Worm (Caenorhabditis elegans) whole organism, L4 larva: ENCODE measurements around the gene C54C6.11.

Experiments
- F10B5.3 ChIP-seq: sonication (generic microtip); optimal IDR thresholded peaks from 2 replicates; lab custom pipeline; 2016; ENCODE audit warnings: mild to moderate bottlenecking, missing genetic modification characterization, missing compliant biosample characterization
- F37D6.2 ChIP-seq: sonication (generic microtip); optimal IDR thresholded peaks from 2 replicates; lab custom pipeline; 2016; ENCODE audit warnings: mild to moderate bottlenecking, missing genetic modification characterization, missing compliant biosample characterization
- F44E2.7 ChIP-seq: fragments of 200-800 bp; sonication (Bioruptor generic); IDR thresholded peaks from 2 replicates; pipeline ENCODE4 v2.1.2; 2022; ENCODE audit warnings: missing genetic modification characterization, missing compliant biosample characterization
- Y48G9A.11 ChIP-seq: fragments of 200-800 bp; sonication (Bioruptor generic); IDR thresholded peaks from 2 replicates; pipeline ENCODE4 v1.3.6; 2022; ENCODE audit warnings: missing genetic modification reagents, missing genetic modification characterization, missing compliant biosample characterization
- ZK337.2 ChIP-seq: fragments of 200-800 bp; sonication (Bioruptor generic); IDR thresholded peaks from 2 replicates; pipeline ENCODE4 v1.3.6; 2022; ENCODE audit warnings: missing genetic modification reagents, missing genetic modification characterization, missing compliant biosample characterization
- ama-1 ChIP-seq: fragments of 150-350 bp; optimal IDR thresholded peaks from 2 replicates; lab custom pipeline; 2014; ENCODE audit warnings: inconsistent platforms, mixed read lengths
- arid-1 ChIP-seq: fragments of 200-800 bp; sonication (Bioruptor generic); conservative IDR thresholded peaks from 2 replicates; pipeline ENCODE4 v1.3.6; 2022; ENCODE audit warnings: missing genetic modification reagents, missing genetic modification characterization, missing compliant biosample characterization
- ceh-20 ChIP-seq: fragments of 200-800 bp; sonication (Bioruptor generic); IDR thresholded peaks from 2 replicates; pipeline ENCODE4 v1.3.6; 2022; ENCODE audit warnings: missing genetic modification reagents, missing genetic modification characterization, missing compliant biosample characterization
- ceh-62 ChIP-seq: sonication (generic microtip); optimal IDR thresholded peaks from 2 replicates; lab custom pipeline; 2017; ENCODE audit warnings: missing biosample characterization, missing genetic modification characterization
- ctbp-1 ChIP-seq: fragments of 200-800 bp; sonication (Bioruptor generic); IDR thresholded peaks from 2 replicates; pipeline ENCODE4 v1.3.6; 2022; ENCODE audit warnings: missing genetic modification reagents, missing genetic modification characterization, missing compliant biosample characterization
- daf-16 ChIP-seq, 3 experiments: sonication (generic microtip); optimal IDR thresholded peaks; 2 replicates each; lab custom pipeline; 2016 to 2017; ENCODE audit warnings: missing genetic modification characterization in 3 of 3, missing genetic modification reagents in 3 of 3, mild to moderate bottlenecking in 2 of 3, missing compliant biosample characterization in 2 of 3, missing biosample characterization in 1 of 3, moderate library complexity in 1 of 3
- egl-27 ChIP-seq: sonication (generic microtip); optimal IDR thresholded peaks from 3 replicates; lab custom pipeline; 2017; ENCODE audit warnings: missing biosample characterization, missing genetic modification reagents, missing genetic modification characterization
- egl-43 ChIP-seq: fragments of 200-800 bp; sonication (Bioruptor generic); IDR thresholded peaks from 2 replicates; pipeline ENCODE4 v1.3.6; 2022; ENCODE audit warnings: missing genetic modification reagents, missing genetic modification characterization, missing compliant biosample characterization
- fkh-10 ChIP-seq: fragments of 150-350 bp; optimal IDR thresholded peaks from 2 replicates; lab custom pipeline; 2014; ENCODE audit warnings: missing biosample characterization, missing genetic modification reagents, missing genetic modification characterization
- hif-1 ChIP-seq, 2 experiments: sonication (generic microtip); optimal IDR thresholded peaks; 2 replicates each; lab custom pipeline; 2016 to 2017; ENCODE audit warnings: missing compliant biosample characterization in 2 of 2, missing genetic modification characterization in 2 of 2, missing genetic modification reagents in 2 of 2, missing genotype in 2 of 2, mild to moderate bottlenecking in 1 of 2
- hlh-30 ChIP-seq: sonication (generic microtip); optimal IDR thresholded peaks from 2 replicates; lab custom pipeline; 2017; ENCODE audit warnings: antibody characterized with exemption, mild to moderate bottlenecking, missing genetic modification characterization, missing compliant biosample characterization; ENCODE audit not compliant: insufficient read depth
- hmg-1.1 ChIP-seq: fragments of 200-800 bp; sonication (Bioruptor generic); IDR thresholded peaks from 2 replicates; pipeline ENCODE4 v1.3.6; 2022; ENCODE audit warnings: missing genetic modification reagents, missing genetic modification characterization, missing compliant biosample characterization
- lin-1 ChIP-seq: fragments of 200-800 bp; sonication (Bioruptor generic); IDR thresholded peaks from 2 replicates; pipeline ENCODE4 v1.3.6; 2022; ENCODE audit warnings: missing genetic modification reagents, missing genetic modification characterization, missing compliant biosample characterization
- lin-13 ChIP-seq: fragments of 150-350 bp; optimal IDR thresholded peaks from 2 replicates; lab custom pipeline; 2014; ENCODE audit warnings: missing biosample characterization, missing genetic modification reagents, missing genetic modification characterization
- lin-15B ChIP-seq: fragments of 150-350 bp; sonication (generic microtip); optimal IDR thresholded peaks from 3 replicates; lab custom pipeline; 2014; ENCODE audit warnings: missing biosample characterization, missing genetic modification characterization
- madf-5 ChIP-seq, 2 experiments: fragments of 200-800 bp; sonication (Bioruptor generic); IDR thresholded peaks; 2 replicates each; pipeline ENCODE4 v1.3.6; 2022; ENCODE audit warnings: missing compliant biosample characterization in 2 of 2, missing genetic modification characterization in 2 of 2
- mep-1 ChIP-seq: fragments of 150-350 bp; sonication (generic microtip); optimal IDR thresholded peaks from 3 replicates; lab custom pipeline; 2014; ENCODE audit warnings: missing biosample characterization, missing genetic modification characterization
- nhr-10 ChIP-seq: fragments of 150-350 bp; optimal IDR thresholded peaks from 2 replicates; lab custom pipeline; 2014; ENCODE audit warnings: missing biosample characterization, missing genetic modification characterization
- nhr-102 ChIP-seq: sonication (generic microtip); optimal IDR thresholded peaks from 2 replicates; lab custom pipeline; 2016; ENCODE audit warnings: mild to moderate bottlenecking, missing genetic modification characterization, moderate library complexity, missing compliant biosample characterization
- nhr-41 ChIP-seq: fragments of 200-800 bp; sonication (Bioruptor generic); IDR thresholded peaks from 2 replicates; pipeline ENCODE4 v1.3.6; 2022; ENCODE audit warnings: missing genetic modification reagents, missing genetic modification characterization, missing compliant biosample characterization
- nhr-48 ChIP-seq: sonication (generic microtip); optimal IDR thresholded peaks from 2 replicates; lab custom pipeline; 2016; ENCODE audit warnings: mild to moderate bottlenecking, missing genetic modification characterization, missing compliant biosample characterization
- nhr-77 ChIP-seq: fragments of 150-350 bp; optimal IDR thresholded peaks from 2 replicates; lab custom pipeline; 2014; ENCODE audit warnings: missing biosample characterization, missing genetic modification characterization
- php-3 ChIP-seq: fragments of 200-800 bp; sonication (Bioruptor generic); IDR thresholded peaks from 2 replicates; pipeline ENCODE4 v1.3.6; 2022; ENCODE audit warnings: missing genetic modification reagents, missing genetic modification characterization, missing compliant biosample characterization
- rbr-2 ChIP-seq: sonication (generic microtip); optimal IDR thresholded peaks from 2 replicates; lab custom pipeline; 2016; ENCODE audit warnings: missing genotype, missing genetic modification characterization, missing compliant biosample characterization
- set-16 ChIP-seq: fragments of 200-800 bp; sonication (Bioruptor generic); IDR thresholded peaks from 2 replicates; pipeline ENCODE4 v1.3.6; 2022; ENCODE audit warnings: missing genetic modification reagents, missing genetic modification characterization, missing compliant biosample characterization
- skn-1 ChIP-seq: fragments of 150-350 bp; optimal IDR thresholded peaks from 2 replicates; lab custom pipeline; 2014; ENCODE audit warnings: missing biosample characterization, missing genetic modification characterization
- snpc-1.2 ChIP-seq: fragments of 200-800 bp; sonication (Bioruptor generic); IDR thresholded peaks from 2 replicates; pipeline ENCODE4 v1.3.6; 2022; ENCODE audit warnings: missing genetic modification reagents, missing genetic modification characterization, missing compliant biosample characterization
- snpc-4 ChIP-seq: fragments of 150-350 bp; optimal IDR thresholded peaks from 2 replicates; lab custom pipeline; 2014; ENCODE audit warnings: missing biosample characterization, missing genetic modification characterization
- tra-1 ChIP-seq: fragments of 200-800 bp; sonication (Bioruptor generic); IDR thresholded peaks from 2 replicates; pipeline ENCODE4 v1.3.6; 2022; ENCODE audit warnings: missing genetic modification reagents, missing genetic modification characterization, missing compliant biosample characterization
- unc-130 ChIP-seq: sonication (generic microtip); optimal IDR thresholded peaks from 2 replicates; lab custom pipeline; 2016; ENCODE audit warnings: missing genetic modification reagents, missing genetic modification characterization, missing compliant biosample characterization
- unc-39 ChIP-seq: sonication (generic microtip); optimal IDR thresholded peaks from 2 replicates; lab custom pipeline; 2017; ENCODE audit warnings: missing biosample characterization, missing genetic modification characterization
- unc-62 ChIP-seq, 3 experiments: fragments of 150-350 bp in 1 of 3; sonication (generic microtip); optimal IDR thresholded peaks in 2 of 3; peaks in 1 of 3; 1 replicate in 1 of 3; 2 replicates in 2 of 3; lab custom pipeline; 2014 to 2017; ENCODE audit warnings: missing biosample characterization in 3 of 3, missing genetic modification characterization in 3 of 3, missing genetic modification reagents in 3 of 3, missing genotype in 1 of 3
- vab-7 ChIP-seq: fragments of 200-800 bp; sonication (Bioruptor generic); IDR thresholded peaks from 2 replicates; pipeline ENCODE4 v1.3.6; 2022; ENCODE audit warnings: missing genetic modification reagents, missing genetic modification characterization, missing compliant biosample characterization
- zfp-2 ChIP-seq: sonication (generic microtip); optimal IDR thresholded peaks from 2 replicates; lab custom pipeline; 2016; ENCODE audit warnings: mild to moderate bottlenecking, missing genetic modification characterization, missing compliant biosample characterization
- zfp-3 ChIP-seq: fragments of 200-800 bp; sonication (Bioruptor generic); conservative IDR thresholded peaks from 2 replicates; pipeline ENCODE4 v1.3.6; 2022; ENCODE audit warnings: missing genetic modification reagents, missing genetic modification characterization, missing compliant biosample characterization
- zip-11 ChIP-seq: fragments of 200-800 bp; sonication (Bioruptor generic); IDR thresholded peaks from 2 replicates; pipeline ENCODE4 v1.3.6; 2022; ENCODE audit warnings: missing genetic modification characterization, missing compliant biosample characterization
- zip-2 ChIP-seq: fragments of 150-350 bp; optimal IDR thresholded peaks from 2 replicates; lab custom pipeline; 2014; ENCODE audit warnings: missing biosample characterization, missing genetic modification characterization

The C54C6.11 gene

DNA sequence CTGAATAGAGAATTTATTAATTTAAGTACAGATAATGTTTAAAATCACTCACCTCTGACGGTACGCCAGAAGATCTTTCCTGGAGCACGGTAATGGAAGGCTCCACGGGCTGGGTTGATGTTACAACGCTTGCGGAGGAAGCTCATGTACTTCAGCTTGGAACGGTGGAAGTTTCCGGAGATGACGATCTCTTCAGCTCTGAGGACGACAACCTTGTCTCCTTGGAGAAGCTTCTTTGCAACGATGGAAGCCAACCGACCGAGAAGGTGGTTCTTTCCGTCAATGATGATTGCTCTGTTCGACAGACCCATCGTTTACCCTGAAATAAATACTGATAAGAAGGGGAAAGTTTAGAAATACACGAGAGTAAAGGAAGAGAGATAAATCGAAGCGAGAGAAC lies 44.8 kb upstream of the C54C6.11 start, which contains the start of gene rpl-16:
Gene rpl-16, minus strand, starts transcription at position 319 of the 400 bp plus-strand sequence.
- TF ChIP-seq madf-5 (GFP tag; IDR thresholded peaks at IDR 0.05; lab: Robert Waterston, UW) = 0 out of 4 replicates have a peak, but pooled peaks of 1 of the 2 experiments have one; percentile 23
- no peak for TF ChIP-seq nhr-102 (tag; lab: Kevin White, UChicago)
- no peak for TF ChIP-seq rbr-2
- no peak for TF ChIP-seq nhr-41 (GFP tag; lab: Robert Waterston, UW)
- TF ChIP-seq Y48G9A.11 (GFP tag; lab: Robert Waterston, UW) = no peak
- TF ChIP-seq mep-1 (tag; lab: Kevin White, UChicago) = no peak
- TF ChIP-seq ama-1 (lab: Kevin White, UChicago) = no peak
- no peak for TF ChIP-seq egl-43 (GFP tag; lab: Robert Waterston, UW)
- TF ChIP-seq zfp-3 (GFP tag; lab: Robert Waterston, UW) = no peak
- TF ChIP-seq ZK337.2 (GFP tag; lab: Robert Waterston, UW) = 0 out of 2 replicates have a peak, but pooled peaks have one; percentile 4
- no peak for TF ChIP-seq F37D6.2 (tag; lab: Kevin White, UChicago)
- TF ChIP-seq skn-1 (tag; lab: Kevin White, UChicago) = no peak
- TF ChIP-seq arid-1 (GFP tag; lab: Robert Waterston, UW) = no peak
- no peak for TF ChIP-seq lin-15B (tag; lab: Kevin White, UChicago)
- no peak for TF ChIP-seq daf-16 (GFP tag; optimal IDR thresholded peaks at IDR 0.05; lab: Kevin White, UChicago)
- no peak for TF ChIP-seq daf-16 (tag; optimal IDR thresholded peaks at IDR 0.05; lab: Kevin White, UChicago)
- no peak for TF ChIP-seq F10B5.3 (tag; lab: Kevin White, UChicago)
- no peak for TF ChIP-seq ceh-62 (tag; lab: Kevin White, UChicago)
- TF ChIP-seq unc-62 (GFP tag; optimal IDR thresholded peaks at IDR 0.05 in 1 of 2; lab: Kevin White, UChicago) = no peak
- no peak for TF ChIP-seq unc-62 (tag; optimal IDR thresholded peaks at IDR 0.05; lab: Kevin White, UChicago)
- peak; percentile 22; the same call in 1 of the 2 replicates for TF ChIP-seq vab-7
- TF ChIP-seq unc-39 = no peak
- TF ChIP-seq tra-1 (GFP tag; lab: Robert Waterston, UW) = no peak
- TF ChIP-seq ceh-20 (GFP tag; lab: Robert Waterston, UW) = no peak
- TF ChIP-seq zip-2 (tag; lab: Kevin White, UChicago) = no peak
- no peak for TF ChIP-seq lin-1 (GFP tag; lab: Robert Waterston, UW)
- peak; percentile 28; the same call in 1 of the 2 replicates for TF ChIP-seq php-3 (GFP tag; lab: Robert Waterston, UW)
- TF ChIP-seq nhr-10 = no peak
- TF ChIP-seq lin-13 = peak; percentile 27
- no peak for TF ChIP-seq hmg-1.1 (GFP tag; lab: Robert Waterston, UW)
- TF ChIP-seq zip-11 (GFP tag; lab: Robert Waterston, UW) = no peak
- TF ChIP-seq nhr-48 (tag; lab: Kevin White, UChicago) = no peak
- no peak for TF ChIP-seq zfp-2 (tag; lab: Kevin White, UChicago)
- no peak for TF ChIP-seq snpc-4
- TF ChIP-seq fkh-10 (GFP tag; lab: Kevin White, UChicago) = no peak
- TF ChIP-seq hif-1 (tag; optimal IDR thresholded peaks at IDR 0.05; lab: Kevin White, UChicago) = no peak
- peak; percentile 63; the same call in 1 of the 2 replicates for TF ChIP-seq ctbp-1
- peak; percentile 61; the same call in 1 of the 2 replicates for TF ChIP-seq snpc-1.2 (GFP tag; lab: Robert Waterston, UW)
- no peak for TF ChIP-seq hlh-30
- TF ChIP-seq nhr-77 (tag; lab: Kevin White, UChicago) = no peak
- peak; percentile 29; the same call in 1 of the 2 replicates for TF ChIP-seq set-16 (GFP tag; lab: Robert Waterston, UW)
- no peak for TF ChIP-seq unc-130 (GFP tag; lab: Kevin White, UChicago)
- no peak for TF ChIP-seq F44E2.7
- TF ChIP-seq egl-27 (tag; lab: Kevin White, UChicago) = no peak
- TF ChIP-seq, all 104 proteins: peak for 8
